Fruit fly (Drosophila melanogaster) whole organism, embryonic: ENCODE data around the gene CG10353.

ENCODE experiments used
- Bteb2 ChIP-seq: fragments of 200-800 bp; sonication (Bioruptor generic); optimal IDR thresholded peaks from 2 replicates; lab custom pipeline; 2016; ENCODE audit warnings: missing biosample characterization, missing genetic modification characterization
- CG10321 ChIP-seq: fragments of 200-800 bp; sonication (Bioruptor generic); IDR thresholded peaks from 2 replicates; pipeline ENCODE4 v1.3.6; 2022; ENCODE audit warnings: missing biosample characterization, missing genetic modification characterization
- CG10565 ChIP-seq: fragments of 200-800 bp; sonication (Bioruptor generic); optimal IDR thresholded peaks from 3 replicates; lab custom pipeline; 2016; ENCODE audit warnings: missing biosample characterization, mild to moderate bottlenecking, missing genetic modification characterization
- CG12744 ChIP-seq: fragments of 200-800 bp; sonication (Bioruptor generic); optimal IDR thresholded peaks from 2 replicates; lab custom pipeline; 2016; ENCODE audit warnings: missing biosample characterization, missing genetic modification characterization
- CG13287 ChIP-seq: fragments of 200-800 bp; sonication (Bioruptor generic); IDR thresholded peaks from 2 replicates; pipeline ENCODE4 v1.3.6; 2022; ENCODE audit warnings: missing biosample characterization, missing genetic modification characterization; ENCODE audit not compliant: partially characterized antibody
- CG14014 ChIP-seq: fragments of 200-800 bp; sonication (Bioruptor generic); IDR thresholded peaks from 2 replicates; pipeline ENCODE4 v1.3.6; 2022; ENCODE audit warnings: missing biosample characterization, missing genetic modification characterization
- CG14441 ChIP-seq: fragments of 200-800 bp; sonication (Bioruptor generic); IDR thresholded peaks from 2 replicates; pipeline ENCODE4 v1.3.6; 2022; ENCODE audit warnings: missing biosample characterization, missing genetic modification characterization
- CG15479 ChIP-seq: fragments of 200-800 bp; sonication (Bioruptor generic); optimal IDR thresholded peaks from 3 replicates; lab custom pipeline; 2019; ENCODE audit warnings: missing biosample characterization, mild to moderate bottlenecking, missing genetic modification characterization, moderate library complexity
- CG16815 ChIP-seq: fragments of 200-800 bp; sonication (Bioruptor generic); optimal IDR thresholded peaks from 3 replicates; lab custom pipeline; 2017; ENCODE audit warnings: missing biosample characterization, mild to moderate bottlenecking, missing genetic modification characterization
- CG17359 ChIP-seq: fragments of 200-800 bp; sonication (Bioruptor generic); optimal IDR thresholded peaks from 3 replicates; lab custom pipeline; 2018; ENCODE audit warnings: missing biosample characterization, mild to moderate bottlenecking, missing genetic modification characterization, moderate library complexity
- CG2116 ChIP-seq: fragments of 200-800 bp; sonication (Bioruptor generic); optimal IDR thresholded peaks from 3 replicates; lab custom pipeline; 2018; ENCODE audit warnings: missing biosample characterization, mild to moderate bottlenecking, missing genetic modification characterization
- CG2202 ChIP-seq: fragments of 200-800 bp; sonication (Bioruptor generic); optimal IDR thresholded peaks from 2 replicates; lab custom pipeline; 2018; ENCODE audit warnings: missing biosample characterization, mild to moderate bottlenecking, missing genetic modification characterization
- CG32532 ChIP-seq: fragments of 200-800 bp; sonication (Bioruptor generic); IDR thresholded peaks from 2 replicates; pipeline ENCODE4 v1.3.6; 2022; ENCODE audit warnings: missing biosample characterization, missing genetic modification characterization
- CG3995 ChIP-seq: fragments of 200-800 bp; sonication (Bioruptor generic); optimal IDR thresholded peaks from 3 replicates; lab custom pipeline; 2016; ENCODE audit warnings: missing biosample characterization, missing genetic modification characterization
- CG43689 ChIP-seq: fragments of 200-800 bp; sonication (Bioruptor generic); IDR thresholded peaks from 2 replicates; pipeline ENCODE4 v1.3.6; 2022; ENCODE audit warnings: missing biosample characterization, missing genetic modification characterization
- CG6765 ChIP-seq: fragments of 200-800 bp; sonication (Bioruptor generic); optimal IDR thresholded peaks from 3 replicates; lab custom pipeline; 2017; ENCODE audit warnings: missing biosample characterization, mild to moderate bottlenecking, missing genetic modification characterization
- CG6854 ChIP-seq: fragments of 200-800 bp; sonication (Bioruptor generic); optimal IDR thresholded peaks from 3 replicates; lab custom pipeline; 2017; ENCODE audit warnings: missing biosample characterization, mild to moderate bottlenecking, missing genetic modification characterization
- CG7556 ChIP-seq: fragments of 200-800 bp; sonication (Bioruptor generic); optimal IDR thresholded peaks from 2 replicates; lab custom pipeline; 2017; ENCODE audit warnings: missing biosample characterization, mild to moderate bottlenecking, missing genetic modification characterization
- CG8089 ChIP-seq: fragments of 200-800 bp; sonication (Bioruptor generic); optimal IDR thresholded peaks from 3 replicates; lab custom pipeline; 2016; ENCODE audit warnings: missing biosample characterization, missing genetic modification characterization
- CG8281 ChIP-seq: fragments of 200-800 bp; sonication (Bioruptor generic); optimal IDR thresholded peaks from 2 replicates; lab custom pipeline; 2018; ENCODE audit warnings: missing biosample characterization, mild to moderate bottlenecking, missing genetic modification characterization, moderate library complexity
- CG9215 ChIP-seq: fragments of 200-800 bp; sonication (Bioruptor generic); IDR thresholded peaks from 2 replicates; pipeline ENCODE4 v1.3.6; 2022; ENCODE audit warnings: missing biosample characterization, missing genetic modification characterization
- CG9797 ChIP-seq: fragments of 200-800 bp; sonication (Bioruptor generic); optimal IDR thresholded peaks from 3 replicates; lab custom pipeline; 2018; ENCODE audit warnings: missing biosample characterization, mild to moderate bottlenecking, missing genetic modification characterization
- D19A ChIP-seq: fragments of 200-800 bp; optimal IDR thresholded peaks from 3 replicates; lab custom pipeline; 2019; ENCODE audit warnings: missing biosample characterization, mild to moderate bottlenecking, missing genetic modification characterization, moderate library complexity
- Dip2 ChIP-seq: fragments of 200-800 bp; sonication (Bioruptor generic); IDR thresholded peaks from 2 replicates; pipeline ENCODE4 v1.3.6; 2022; ENCODE audit warnings: missing biosample characterization, missing genetic modification characterization
- Dll ChIP-seq: fragments of 200-800 bp; sonication (Bioruptor generic); IDR thresholded peaks from 4 replicates; pipeline ENCODE4 v1.3.6; 2022; ENCODE audit warnings: missing biosample characterization, missing genetic modification characterization; ENCODE audit not compliant: partially characterized antibody
- Doc2 ChIP-seq: fragments of 200-800 bp; sonication (Bioruptor generic); IDR thresholded peaks from 2 replicates; pipeline ENCODE4 v1.3.6; 2022; ENCODE audit warnings: missing biosample characterization, missing genetic modification characterization
- Dref ChIP-seq: fragments of 200-800 bp; sonication (Bioruptor generic); IDR thresholded peaks from 2 replicates; pipeline ENCODE4 v1.3.6; 2022; ENCODE audit warnings: missing biosample characterization, missing genetic modification characterization
- HHEX ChIP-seq: fragments of 200-800 bp; sonication (Bioruptor generic); optimal IDR thresholded peaks from 3 replicates; lab custom pipeline; 2017; ENCODE audit warnings: missing biosample characterization, mild to moderate bottlenecking, missing genetic modification characterization, missing genetic modification reagents
- HmgZ ChIP-seq: fragments of 200-800 bp; sonication (Bioruptor generic); optimal IDR thresholded peaks from 2 replicates; lab custom pipeline; 2018; ENCODE audit warnings: missing biosample characterization, mild to moderate bottlenecking, missing genetic modification characterization
- Mad ChIP-seq: fragments of 200-800 bp; sonication (Bioruptor generic); optimal IDR thresholded peaks from 2 replicates; lab custom pipeline; 2016; ENCODE audit warnings: missing biosample characterization, missing genetic modification characterization
- Opbp ChIP-seq: fragments of 200-800 bp; sonication (Bioruptor generic); IDR thresholded peaks from 3 replicates; pipeline ENCODE4 v1.3.6; 2022; ENCODE audit warnings: missing biosample characterization, missing genetic modification characterization; ENCODE audit not compliant: partially characterized antibody
- Ptx1 ChIP-seq: fragments of 200-800 bp; sonication (Bioruptor generic); IDR thresholded peaks from 2 replicates; pipeline ENCODE4 v1.3.6; 2022; ENCODE audit warnings: missing biosample characterization, missing genetic modification characterization
- Sry-β ChIP-seq: fragments of 200-800 bp; sonication (Bioruptor generic); optimal IDR thresholded peaks from 2 replicates; lab custom pipeline; 2018; ENCODE audit warnings: missing biosample characterization, mild to moderate bottlenecking, missing genetic modification characterization, moderate library complexity
- aop ChIP-seq: fragments of 200-800 bp; sonication (Bioruptor generic); IDR thresholded peaks from 2 replicates; pipeline ENCODE4 v1.3.6; 2022; ENCODE audit warnings: missing biosample characterization, missing genetic modification characterization
- ase ChIP-seq: fragments of 200-800 bp; sonication (Bioruptor generic); IDR thresholded peaks from 3 replicates; pipeline ENCODE4 v1.3.6; 2022; ENCODE audit warnings: missing biosample characterization, missing genetic modification characterization
- bbx ChIP-seq: fragments of 200-800 bp; sonication (Bioruptor generic); IDR thresholded peaks from 2 replicates; pipeline ENCODE4 v1.3.6; 2022; ENCODE audit warnings: missing biosample characterization, missing genetic modification characterization; ENCODE audit not compliant: partially characterized antibody
- chm ChIP-seq: fragments of 200-800 bp; sonication (Bioruptor generic); IDR thresholded peaks from 2 replicates; pipeline ENCODE4 v1.3.6; 2022; ENCODE audit warnings: missing biosample characterization, missing genetic modification characterization
- en ChIP-seq: fragments of 200-800 bp; sonication (Bioruptor generic); optimal IDR thresholded peaks from 2 replicates; lab custom pipeline; 2016; ENCODE audit warnings: missing biosample characterization, missing genetic modification characterization
- gcm ChIP-seq: fragments of 200-800 bp; sonication (Bioruptor generic); optimal IDR thresholded peaks from 2 replicates; lab custom pipeline; 2019; ENCODE audit warnings: missing biosample characterization, mild to moderate bottlenecking, missing genetic modification characterization, moderate library complexity
- gro ChIP-seq: fragments of 200-800 bp; sonication (Bioruptor generic); optimal IDR thresholded peaks from 2 replicates; lab custom pipeline; 2016; ENCODE audit warnings: missing biosample characterization, missing genetic modification characterization
- gsb-n ChIP-seq: fragments of 200-800 bp; sonication (Bioruptor generic); optimal IDR thresholded peaks from 3 replicates; lab custom pipeline; 2018; ENCODE audit warnings: missing biosample characterization, mild to moderate bottlenecking, missing genetic modification characterization
- pan ChIP-seq, 4 experiments: fragments of >200 bp in 3 of 4; fragments of 200-800 bp in 1 of 4; sonication (Bioruptor generic) in 1 of 4; optimal IDR thresholded peaks in 3 of 4; IDR thresholded peaks in 1 of 4; 2 replicates each; pipeline versions ENCODE4 v1.3.6 to Lab custom; 2017 to 2022; ENCODE audit warnings: missing biosample characterization in 2 of 4, missing genetic modification characterization in 2 of 4, mixed read lengths in 1 of 4
- prd ChIP-seq, 3 experiments: fragments of >200 bp in 2 of 3; fragments of 200-800 bp in 1 of 3; sonication (Bioruptor generic) in 1 of 3; optimal IDR thresholded peaks in 2 of 3; IDR thresholded peaks in 1 of 3; 2 replicates in 2 of 3; 3 replicates in 1 of 3; pipeline versions ENCODE4 v1.3.6 to Lab custom; 2017 to 2022; ENCODE audit warnings: missing biosample characterization in 1 of 3, missing genetic modification characterization in 1 of 3
- ranshi ChIP-seq: fragments of 200-800 bp; sonication (Bioruptor generic); IDR thresholded peaks from 2 replicates; pipeline ENCODE4 v1.3.6; 2022; ENCODE audit warnings: missing biosample characterization, missing genetic modification characterization
- ro ChIP-seq: fragments of 200-800 bp; sonication (Bioruptor generic); IDR thresholded peaks from 2 replicates; pipeline ENCODE4 v1.3.6; 2022; ENCODE audit warnings: missing biosample characterization, missing genetic modification characterization
- slp2 ChIP-seq: fragments of 200-800 bp; sonication (Bioruptor generic); optimal IDR thresholded peaks from 2 replicates; lab custom pipeline; 2016; ENCODE audit warnings: missing biosample characterization, missing genetic modification characterization
- tap ChIP-seq: fragments of 200-800 bp; optimal IDR thresholded peaks from 3 replicates; lab custom pipeline; 2019; ENCODE audit warnings: missing biosample characterization, mild to moderate bottlenecking, missing genetic modification characterization, moderate library complexity
- tgo ChIP-seq: fragments of 200-800 bp; sonication (Bioruptor generic); IDR thresholded peaks from 3 replicates; pipeline ENCODE4 v1.3.6; 2022; ENCODE audit warnings: missing biosample characterization, missing genetic modification characterization
- zen2 ChIP-seq: fragments of 200-800 bp; sonication (Bioruptor generic); IDR thresholded peaks from 3 replicates; pipeline ENCODE4 v1.3.6; 2022; ENCODE audit warnings: missing biosample characterization, missing genetic modification characterization; ENCODE audit not compliant: partially characterized antibody

Gene CG10353

DNA sequence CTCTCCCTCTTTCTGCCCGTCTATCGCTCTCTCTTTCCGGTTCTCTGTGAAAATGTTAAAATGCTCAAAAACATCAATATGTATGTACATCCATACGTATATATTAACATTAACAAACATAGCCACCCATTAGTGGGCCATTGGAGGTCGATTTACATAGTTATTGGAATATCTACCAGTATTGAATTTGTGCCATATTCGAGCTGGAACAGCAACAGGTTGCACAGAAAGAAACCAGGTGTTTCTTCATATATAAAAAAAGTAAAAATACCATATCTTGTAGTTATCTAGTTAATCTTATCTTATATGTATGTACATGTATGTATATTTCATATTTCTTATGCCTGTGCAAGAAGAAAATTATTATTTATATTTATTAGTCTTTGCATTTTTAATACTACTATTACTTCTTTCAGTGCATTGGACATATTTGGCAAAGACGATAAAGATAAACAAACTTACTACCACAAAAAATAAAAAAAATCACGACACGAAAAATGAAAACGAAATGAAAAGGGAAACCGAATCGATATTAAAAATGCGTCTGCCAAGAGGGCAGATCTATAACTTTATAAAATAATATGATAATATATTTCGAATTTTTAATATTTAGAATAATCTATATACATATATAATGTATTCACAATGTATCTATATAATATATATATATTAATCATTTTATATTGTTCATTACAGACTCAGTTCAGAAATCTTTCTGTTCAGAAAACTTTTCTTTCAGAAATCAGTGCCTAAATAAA, 38.3 kb downstream of the CG10353 start (continued):
- TF ChIP-seq gro (GFP tag; lab: Kevin White, UChicago) (no peak), Dip2 (GFP tag; lab: Robert Waterston, UW) (no peak), prd (optimal IDR thresholded peaks at IDR 0.05; lab: Kevin White, UChicago) (no peak), prd (GFP tag; IDR thresholded peaks at IDR 0.05; lab: Robert Waterston, UW) (peak; percentile 38; the same call in 2 of the 3 replicates), CG15479 (no peak), CG3995 (GFP tag; lab: Kevin White, UChicago) (no peak), gsb-n (tag; lab: Kevin White, UChicago) (peak; percentile 5), slp2 (GFP tag; lab: Kevin White, UChicago) (no peak), CG12744 (GFP tag; lab: Kevin White, UChicago) (no peak), CG8281 (tag; lab: Kevin White, UChicago) (no peak), CG8089 (GFP tag; lab: Kevin White, UChicago) (no peak), CG7556 (GFP tag; lab: Kevin White, UChicago) (peak; percentile 30), Opbp (GFP tag; lab: Robert Waterston, UW) (no peak), aop (no peak), Ptx1 (GFP tag; lab: Robert Waterston, UW) (peak; percentile 57), Bteb2 (GFP tag; lab: Kevin White, UChicago) (no peak), ro (GFP tag; lab: Robert Waterston, UW) (no peak), D19A (peak; percentile 42), chm (GFP tag; lab: Robert Waterston, UW) (no peak), HHEX (GFP tag; lab: Kevin White, UChicago) (peak; percentile 30), pan (optimal IDR thresholded peaks at IDR 0.05; lab: Kevin White, UChicago) (no peak), pan (GFP tag; optimal IDR thresholded peaks at IDR 0.05 in 1 of 2, IDR thresholded peaks at IDR 0.05 in 1 of 2) (peak in 1 of 2 experiments; percentile 52), ase (GFP tag; lab: Robert Waterston, UW) (no peak), ranshi (GFP tag; lab: Robert Waterston, UW) (no peak), bbx (no peak), CG14014 (no peak), Dref (GFP tag; lab: Robert Waterston, UW) (no peak), CG32532 (GFP tag; lab: Robert Waterston, UW) (0 out of 2 replicates have a peak, but pooled peaks have one; percentile 8), CG9215 (GFP tag; lab: Robert Waterston, UW) (no peak), tgo (GFP tag; lab: Robert Waterston, UW) (peak; percentile 69), zen2 (GFP tag; lab: Robert Waterston, UW) (no peak), en (GFP tag; lab: Kevin White, UChicago) (no peak), CG43689 (no peak), CG6854 (GFP tag; lab: Kevin White, UChicago) (no peak), CG10321 (GFP tag; lab: Robert Waterston, UW) (no peak), CG10565 (no peak), HmgZ (tag; lab: Kevin White, UChicago) (no peak), CG16815 (GFP tag; lab: Kevin White, UChicago) (no peak), CG9797 (GFP tag; lab: Kevin White, UChicago) (no peak), CG13287 (GFP tag; lab: Robert Waterston, UW) (no peak), CG17359 (tag; lab: Kevin White, UChicago) (peak; percentile 71), Dll (GFP tag; lab: Robert Waterston, UW) (no peak), CG6765 (no peak), CG2116 (GFP tag; lab: Kevin White, UChicago) (no peak), CG14441 (peak; percentile 16; the same call in 1 of the 2 replicates), Sry-β (GFP tag; lab: Kevin White, UChicago) (no peak), Mad (GFP tag; lab: Kevin White, UChicago) (no peak), gcm (peak; percentile 16), Doc2 (no peak), tap (tag; lab: Kevin White, UChicago) (peak; percentile 50), CG2202 (tag; lab: Kevin White, UChicago) (no peak)
